Fruit fly (Drosophila melanogaster) whole organism, wandering third instar larva: ENCODE data around the gene AstA.

Source experiments
- Abd-B ChIP-seq: fragments of >200 bp; optimal IDR thresholded peaks from 2 replicates; lab custom pipeline; 2017; ENCODE audit warnings: missing biosample characterization, missing genetic modification characterization
- CrebA ChIP-seq: fragments of 200-800 bp; sonication (Bioruptor generic); optimal IDR thresholded peaks from 2 replicates; lab custom pipeline; 2016; ENCODE audit warnings: missing biosample characterization, mild to moderate bottlenecking, missing genetic modification characterization, borderline replicate concordance
- Dfd ChIP-seq: fragments of >200 bp; optimal IDR thresholded peaks from 2 replicates; lab custom pipeline; 2017; ENCODE audit warnings: missing biosample characterization, missing genetic modification characterization
- Myc ChIP-seq: fragments of >200 bp; optimal IDR thresholded peaks from 2 replicates; lab custom pipeline; 2017
- OdsH ChIP-seq: fragments of 200-800 bp; sonication (Bioruptor generic); optimal IDR thresholded peaks from 2 replicates; lab custom pipeline; 2016; ENCODE audit warnings: missing biosample characterization, mild to moderate bottlenecking, missing genetic modification characterization
- br ChIP-seq: fragments of 200-800 bp; sonication (Bioruptor generic); optimal IDR thresholded peaks from 2 replicates; lab custom pipeline; 2016; ENCODE audit warnings: missing biosample characterization, missing genetic modification characterization
- dl ChIP-seq, 2 experiments: fragments of 175-275, 200-275 bp in 1 of 2; fragments of 200-275 bp in 1 of 2; sonication (Bioruptor generic); optimal IDR thresholded peaks; lab custom pipeline; 2018; ENCODE audit warnings: mild to moderate bottlenecking in 2 of 2, missing biosample characterization in 2 of 2, missing genetic modification characterization in 2 of 2, moderate library complexity in 2 of 2; ENCODE audit not compliant: partially characterized antibody in 2 of 2, insufficient read depth in 1 of 2
- foxo ChIP-seq, 2 experiments: fragments of 200-800 bp; sonication (Bioruptor generic); optimal IDR thresholded peaks; 2 replicates in 1 of 2; 3 replicates in 1 of 2; lab custom pipeline; 2016 to 2017; ENCODE audit warnings: missing biosample characterization in 2 of 2, missing genetic modification characterization in 2 of 2
- fru ChIP-seq: fragments of 200-800 bp; sonication (Bioruptor generic); optimal IDR thresholded peaks from 3 replicates; lab custom pipeline; 2016; ENCODE audit warnings: missing biosample characterization, mild to moderate bottlenecking, missing genetic modification characterization
- h ChIP-seq: fragments of 200-800 bp; sonication (Bioruptor generic); optimal IDR thresholded peaks from 3 replicates; lab custom pipeline; 2016; ENCODE audit warnings: missing biosample characterization, mild to moderate bottlenecking, missing genetic modification characterization
- pan ChIP-seq: fragments of >200 bp; optimal IDR thresholded peaks from 2 replicates; lab custom pipeline; 2017
- woc ChIP-seq: sonication (Bioruptor generic); optimal IDR thresholded peaks from 2 replicates; lab custom pipeline; 2016; ENCODE audit warnings: missing biosample characterization, mild to moderate bottlenecking, missing genetic modification characterization

DNA sequence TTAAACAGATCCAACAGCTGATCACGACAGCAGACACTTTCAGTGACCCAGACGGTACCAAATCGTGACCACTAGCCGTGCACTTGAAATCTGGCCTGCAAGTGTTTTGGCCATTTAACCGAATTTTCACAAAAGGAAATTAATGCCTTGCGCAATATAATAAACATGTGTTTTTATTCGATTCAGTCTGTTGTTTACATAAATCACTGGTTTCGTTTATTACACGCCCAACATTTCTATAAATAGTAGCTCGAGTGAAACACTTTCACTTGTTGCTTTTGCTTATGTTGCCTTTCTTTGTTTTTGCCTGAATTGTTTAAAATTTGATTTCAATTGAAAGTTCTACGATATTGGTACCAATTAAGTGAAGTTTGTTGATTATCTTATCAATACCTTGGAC, 47.5 kb upstream of the AstA start:
- TF ChIP-seq OdsH (GFP tag; lab: Kevin White, UChicago) (no peak), CrebA (no peak), Abd-B (GFP tag; lab: Kevin White, UChicago) (no peak), h (no peak), br (GFP tag; lab: Kevin White, UChicago) (no peak), woc (GFP tag; lab: Kevin White, UChicago) (no peak), Myc (lab: Kevin White, UChicago) (no peak), Dfd (GFP tag; lab: Kevin White, UChicago) (no peak), foxo (GFP tag; optimal IDR thresholded peaks at IDR 0.05; lab: Kevin White, UChicago) (no peak), pan (lab: Kevin White, UChicago) (no peak), fru (GFP tag; lab: Kevin White, UChicago) (no peak), dl (GFP tag; optimal IDR thresholded peaks at IDR 0.05; lab: Kevin White, UChicago; ENCODE audit: insufficient read depth in 1 of 2, partially characterized antibody in 2 of 2) (no peak)
